Worm (Caenorhabditis elegans): ENCODE results near the gene srh-17.

The srh-17 gene

DNA sequence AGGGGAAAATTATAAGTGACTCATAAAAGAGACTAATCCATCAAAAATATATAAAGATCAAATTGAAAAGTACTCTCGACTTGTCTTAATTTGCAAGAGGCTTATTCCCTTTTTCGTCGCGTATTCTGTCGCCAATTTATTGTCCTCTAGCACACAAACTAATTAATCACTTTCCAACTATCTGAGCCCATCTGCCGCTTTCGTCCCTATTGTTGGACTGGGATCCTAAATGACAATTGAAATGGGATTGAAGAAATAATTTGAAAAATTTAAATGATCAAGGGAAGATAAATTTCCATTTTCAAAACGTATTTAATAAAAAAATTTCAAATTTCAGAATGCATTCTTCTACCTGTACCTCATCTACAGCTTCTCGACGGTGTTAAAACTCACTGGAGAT is 10.5 kb upstream of the srh-17 start:
- TF ChIP-seq nhr-11 (tag; optimal IDR thresholded peaks at IDR 0.05) (no peak), elt-1 (tag; optimal IDR thresholded peaks at IDR 0.05) (no peak), fkh-2 (tag; optimal IDR thresholded peaks at IDR 0.05) (no peak), elt-2 (tag; optimal IDR thresholded peaks at IDR 0.05) (no peak), nhr-76 (tag; optimal IDR thresholded peaks at IDR 0.05) (no peak), unc-62 (GFP tag; optimal IDR thresholded peaks at IDR 0.05) (no peak), nhr-28 (tag; optimal IDR thresholded peaks at IDR 0.05) (no peak), fos-1 (tag; optimal IDR thresholded peaks at IDR 0.05) (no peak), eor-1 (tag; optimal IDR thresholded peaks at IDR 0.05) (no peak), hmg-11 (tag; optimal IDR thresholded peaks at IDR 0.05) (no peak), jun-1 (tag; optimal IDR thresholded peaks at IDR 0.05) (no peak), ZK546.5 (tag; optimal IDR thresholded peaks at IDR 0.05) (no peak), ztf-4 (tag; optimal IDR thresholded peaks at IDR 0.05) (no peak), nhr-67 (tag; optimal IDR thresholded peaks at IDR 0.05) (no peak), ceh-16 (tag; optimal IDR thresholded peaks at IDR 0.05) (no peak)

DNA sequence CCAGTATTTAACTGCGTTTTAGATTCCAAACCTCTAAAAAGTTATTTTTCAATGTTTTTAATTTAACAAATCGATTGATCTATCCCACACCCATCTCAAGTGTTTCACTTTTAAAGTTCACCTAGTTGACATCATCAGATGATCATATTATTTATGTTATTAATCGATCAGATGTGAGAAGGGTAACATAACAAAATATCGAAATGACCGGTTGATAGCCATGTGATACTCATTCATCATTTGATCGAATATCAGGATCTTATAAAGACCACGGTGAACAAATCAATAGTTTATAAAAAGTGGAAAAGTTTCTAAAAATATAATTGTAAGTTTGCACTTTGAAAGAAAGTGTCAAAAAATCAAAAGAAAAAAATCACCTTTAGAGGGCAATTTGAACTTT is 5.4 kb upstream of the srh-17 start:
- TF ChIP-seq ama-1 (optimal IDR thresholded peaks at IDR 0.05) (no peak), egl-27 (tag; optimal IDR thresholded peaks at IDR 0.05) (no peak), pqm-1 (tag; optimal IDR thresholded peaks at IDR 0.05) (no peak), zag-1 (tag; optimal IDR thresholded peaks at IDR 0.05) (no peak)

DNA sequence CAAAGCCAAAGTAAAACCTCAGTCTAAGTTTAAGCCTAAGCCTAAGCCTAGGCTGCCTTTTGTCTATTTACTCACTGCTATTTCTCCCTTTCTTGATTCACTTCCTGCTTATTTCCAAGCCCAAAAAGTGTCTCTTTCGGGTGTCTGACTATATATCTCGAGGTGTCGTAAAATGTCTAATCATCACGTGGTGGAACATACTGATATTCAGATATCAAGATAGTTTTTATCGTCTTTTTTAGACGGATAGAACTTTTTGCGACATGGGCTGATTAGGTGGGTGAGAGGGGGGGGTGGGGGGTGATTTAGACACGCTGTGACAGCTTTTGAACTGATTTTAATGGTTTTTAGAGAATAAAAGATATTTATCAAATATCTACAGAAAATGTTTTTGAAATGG is 4.1 kb upstream of the srh-17 start:
- TF ChIP-seq nfya-1 (tag; optimal IDR thresholded peaks at IDR 0.05; ENCODE audit: insufficient read depth) (no peak), ceh-82 (tag; optimal IDR thresholded peaks at IDR 0.05) (no peak)

DNA sequence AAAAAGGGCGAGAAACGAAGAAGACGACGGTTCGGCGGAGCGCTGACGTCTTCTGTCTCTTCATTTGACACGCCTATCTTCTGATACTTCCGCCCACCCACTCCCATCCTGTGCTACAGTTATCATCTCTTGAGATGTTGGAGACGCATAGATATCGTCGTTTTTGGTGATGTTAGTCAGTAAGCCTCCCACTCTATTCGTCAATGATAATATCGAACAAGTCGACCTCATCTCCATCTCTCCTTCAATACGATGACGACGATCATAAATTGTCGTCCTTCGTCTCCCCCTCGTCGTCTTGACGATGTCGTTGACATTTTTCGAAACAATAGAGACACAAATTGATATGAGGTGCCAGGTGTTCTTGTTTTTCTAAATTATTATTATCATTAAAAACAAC is 3.0 kb upstream of the srh-17 start, which contains the start of gene slc-25A29:
Gene slc-25A29 (minus strand): TSS at position 45 of the 400 bp plus-strand sequence.
- peak; percentile 16 for TF ChIP-seq nhr-23 (tag; optimal IDR thresholded peaks at IDR 0.05)
- peak in 2 of 3 experiments; percentile 54 to 63 for TF ChIP-seq elt-3 (tag; optimal IDR thresholded peaks at IDR 0.05)
- TF ChIP-seq ama-1 (optimal IDR thresholded peaks at IDR 0.05), result no peak
- peak; percentile 37 for TF ChIP-seq nhr-25 (tag; optimal IDR thresholded peaks at IDR 0.05)

DNA sequence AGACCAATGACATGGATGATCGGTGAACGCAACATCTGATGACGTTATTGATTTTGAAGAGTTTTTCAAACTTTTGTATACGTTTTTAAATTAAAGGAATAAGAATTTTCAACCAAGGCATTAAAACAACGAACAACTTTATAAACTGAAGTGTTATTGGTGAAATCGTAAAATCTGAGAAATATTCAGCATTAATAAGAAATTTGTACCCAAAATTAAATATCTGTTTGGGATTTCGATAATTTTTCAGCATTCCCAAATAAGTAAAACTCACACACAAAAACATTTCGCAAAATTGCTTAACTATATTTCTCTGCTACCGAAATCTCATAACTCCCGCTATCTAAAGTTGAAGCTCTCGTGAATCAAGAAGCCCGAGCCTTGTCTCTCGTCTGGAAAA is 1.5 kb upstream of the srh-17 start:
- TF ChIP-seq sea-2 (GFP tag; optimal IDR thresholded peaks at IDR 0.05) (no peak), nhr-12 (tag; optimal IDR thresholded peaks at IDR 0.05) (no peak), ztf-11 (tag; optimal IDR thresholded peaks at IDR 0.05) (no peak)

DNA sequence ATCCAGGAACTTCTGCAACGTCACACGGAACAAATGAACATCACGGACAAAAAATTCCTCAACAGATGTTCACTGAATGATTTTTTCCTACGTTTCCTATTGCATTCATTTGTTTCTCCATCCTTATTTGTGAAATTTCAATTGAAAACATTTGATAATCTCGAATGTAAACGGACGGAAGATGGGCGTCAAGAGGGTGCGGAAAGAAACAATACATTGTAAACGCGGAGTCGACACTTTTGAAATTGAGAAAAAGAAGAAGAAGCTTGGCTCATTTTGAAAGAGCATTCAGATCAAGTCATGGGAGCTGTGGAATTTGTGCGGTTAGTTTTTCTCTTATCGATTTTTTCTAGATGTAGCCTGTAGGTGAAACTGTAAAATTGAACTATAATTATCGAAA is 1.9 kb downstream of the srh-17 start, which contains the start of gene C47E8.9:
Gene C47E8.9 (plus strand): TSS at position 301 of the 400 bp plus-strand sequence.
- TF ChIP-seq fkh-2 (tag; optimal IDR thresholded peaks at IDR 0.05) (no peak), daf-12 (tag; optimal IDR thresholded peaks at IDR 0.05) (no peak), nhr-77 (tag; optimal IDR thresholded peaks at IDR 0.05) (no peak), ama-1 (optimal IDR thresholded peaks at IDR 0.05) (no peak), nhr-12 (tag; optimal IDR thresholded peaks at IDR 0.05) (no peak), ceh-9 (tag; optimal IDR thresholded peaks at IDR 0.05) (no peak), nhr-76 (tag; optimal IDR thresholded peaks at IDR 0.05) (no peak), hmg-11 (tag; optimal IDR thresholded peaks at IDR 0.05) (no peak), unc-62 (GFP tag; optimal IDR thresholded peaks at IDR 0.05) (no peak), pha-4 (tag; optimal IDR thresholded peaks at IDR 0.05) (no peak), mml-1 (tag; optimal IDR thresholded peaks at IDR 0.05) (no peak), snpc-4 (tag; optimal IDR thresholded peaks at IDR 0.05) (no peak), nfya-1 (tag; optimal IDR thresholded peaks at IDR 0.05; ENCODE audit: insufficient read depth) (no peak), elt-3 (tag; optimal IDR thresholded peaks at IDR 0.05) (no peak), ztf-4 (tag; optimal IDR thresholded peaks at IDR 0.05) (no peak), nhr-67 (tag; optimal IDR thresholded peaks at IDR 0.05) (no peak), jun-1 (tag; optimal IDR thresholded peaks at IDR 0.05) (no peak)
